Fruit fly (Drosophila melanogaster): ENCODE results near the gene CG5026.

The CG5026 gene

dm6 chr3L:8978678-8979413 is 10.5 kb downstream of the CG5026 start (continued):
- TF ChIP-seq Sox102F (GFP tag; optimal IDR thresholded peaks at IDR 0.05) (peak; percentile 70), D19A (tag; optimal IDR thresholded peaks at IDR 0.05) (no peak), sisA (GFP tag; IDR thresholded peaks at IDR 0.05) (peak; percentile 33; the same call in 1 of the 2 replicates), Spps (tag; optimal IDR thresholded peaks at IDR 0.05) (no peak), run (tag; optimal IDR thresholded peaks at IDR 0.05) (no peak), nerfin-2 (GFP tag; IDR thresholded peaks at IDR 0.05; ENCODE audit: partially characterized antibody) (no peak), CG10543 (GFP tag; optimal IDR thresholded peaks at IDR 0.05) (peak; percentile 22), CG30403 (GFP tag; optimal IDR thresholded peaks at IDR 0.05) (peak; percentile 10), pan (optimal IDR thresholded peaks at IDR 0.05) (no peak), pan (GFP tag; optimal IDR thresholded peaks at IDR 0.05 in 1 of 2, IDR thresholded peaks at IDR 0.05 in 1 of 2) (peak in 1 of 2 experiments; percentile 26), CG34224 (GFP tag; IDR thresholded peaks at IDR 0.05; ENCODE audit: partially characterized antibody) (peak; percentile 73), gce (GFP tag; IDR thresholded peaks at IDR 0.05) (0 out of 3 replicates have a peak, but pooled peaks have one; percentile 39), CG15514 (GFP tag; optimal IDR thresholded peaks at IDR 0.05) (peak; percentile 19), ato (GFP tag; IDR thresholded peaks at IDR 0.05; ENCODE audit: partially characterized antibody) (no peak), Lpt (GFP tag; optimal IDR thresholded peaks at IDR 0.05) (no peak), Nf-YC (tag; optimal IDR thresholded peaks at IDR 0.05) (peak; percentile 8), CTCF (GFP tag; optimal IDR thresholded peaks at IDR 0.05) (no peak), al (GFP tag; IDR thresholded peaks at IDR 0.05) (no peak), insv (GFP tag; optimal IDR thresholded peaks at IDR 0.05) (no peak), her (GFP tag; optimal IDR thresholded peaks at IDR 0.05) (no peak), cg (GFP tag; optimal IDR thresholded peaks at IDR 0.05) (peak; percentile 92), CG10274 (GFP tag; optimal IDR thresholded peaks at IDR 0.05) (no peak), sob (GFP tag; IDR thresholded peaks at IDR 0.05) (peak; percentile 21; the same call in 1 of the 2 replicates), Lhr (GFP tag; optimal IDR thresholded peaks at IDR 0.05) (no peak), CG17568 (GFP tag; optimal IDR thresholded peaks at IDR 0.05) (no peak), ftz-f1 (GFP tag; optimal IDR thresholded peaks at IDR 0.05) (peak; percentile 94), CG14965 (GFP tag; optimal IDR thresholded peaks at IDR 0.05; ENCODE audit: borderline replicate concordance) (no peak), CG17612 (GFP tag; IDR thresholded peaks at IDR 0.05) (no peak), CG16815 (GFP tag; optimal IDR thresholded peaks at IDR 0.05) (no peak), CG12219 (GFP tag; optimal IDR thresholded peaks at IDR 0.05) (no peak), Ssrp (tag; optimal IDR thresholded peaks at IDR 0.05) (peak; percentile 1), CG15479 (GFP tag; optimal IDR thresholded peaks at IDR 0.05) (peak; percentile 85), HLH3B (GFP tag; IDR thresholded peaks at IDR 0.05) (peak; percentile 32; the same call in 1 of the 2 replicates), btn (GFP tag; optimal IDR thresholded peaks at IDR 0.05) (no peak), bowl (GFP tag; IDR thresholded peaks at IDR 0.05) (no peak), Dll (GFP tag; IDR thresholded peaks at IDR 0.05; ENCODE audit: partially characterized antibody) (peak; percentile 71), Abd-B (GFP tag; optimal IDR thresholded peaks at IDR 0.05) (no peak), ash1 (GFP tag; optimal IDR thresholded peaks at IDR 0.05) (no peak), lmd (GFP tag; IDR thresholded peaks at IDR 0.05) (peak; percentile 51), gcm (GFP tag; optimal IDR thresholded peaks at IDR 0.05) (peak; percentile 65), CG14860 (GFP tag; IDR thresholded peaks at IDR 0.05; ENCODE audit: partially characterized antibody) (0 out of 3 replicates have a peak, but pooled peaks have one; percentile 36), CG4282 (GFP tag; optimal IDR thresholded peaks at IDR 0.05) (no peak), pb (GFP tag; optimal IDR thresholded peaks at IDR 0.05) (no peak), CG42726 (GFP tag; IDR thresholded peaks at IDR 0.05; ENCODE audit: partially characterized antibody) (no peak), CG13287 (GFP tag; IDR thresholded peaks at IDR 0.05; ENCODE audit: partially characterized antibody) (peak; percentile 76), cad (GFP tag; optimal IDR thresholded peaks at IDR 0.05) (no peak), CG34422 (GFP tag; IDR thresholded peaks at IDR 0.05) (peak; percentile 84; the same call in 1 of the 3 replicates), PHDP (tag; optimal IDR thresholded peaks at IDR 0.05) (no peak), sna (GFP tag; IDR thresholded peaks at IDR 0.05; ENCODE audit: partially characterized antibody) (0 out of 2 replicates have a peak, but pooled peaks have one; percentile 51)
